Fruit fly (Drosophila melanogaster) whole organism, wandering third instar larva: ENCODE measurements around the gene CG31278.

Source experiments
- Abd-B ChIP-seq: fragments of >200 bp; optimal IDR thresholded peaks from 2 replicates; lab custom pipeline; 2017; ENCODE audit warnings: missing biosample characterization, missing genetic modification characterization
- CG9705 ChIP-seq: fragments of 200-800 bp; sonication (Bioruptor generic); optimal IDR thresholded peaks from 2 replicates; lab custom pipeline; 2018; ENCODE audit warnings: missing biosample characterization, mild to moderate bottlenecking, missing genetic modification characterization
- CrebA ChIP-seq: fragments of 200-800 bp; sonication (Bioruptor generic); optimal IDR thresholded peaks from 2 replicates; lab custom pipeline; 2016; ENCODE audit warnings: missing biosample characterization, mild to moderate bottlenecking, missing genetic modification characterization, borderline replicate concordance
- Dfd ChIP-seq: fragments of >200 bp; optimal IDR thresholded peaks from 2 replicates; lab custom pipeline; 2017; ENCODE audit warnings: missing biosample characterization, missing genetic modification characterization
- Dif ChIP-seq: fragments of 200-275, 200-300 bp; sonication (Bioruptor generic); optimal IDR thresholded peaks from 2 replicates; lab custom pipeline; 2018; ENCODE audit warnings: missing biosample characterization, missing genetic modification characterization; ENCODE audit not compliant: partially characterized antibody
- GATAd ChIP-seq: sonication (Bioruptor generic); optimal IDR thresholded peaks from 2 replicates; lab custom pipeline; 2016; ENCODE audit warnings: missing biosample characterization, missing genetic modification characterization
- HLH106 ChIP-seq: fragments of 200-800 bp; optimal IDR thresholded peaks from 3 replicates; lab custom pipeline; 2019; ENCODE audit warnings: missing biosample characterization, mild to moderate bottlenecking, missing genetic modification characterization, moderate library complexity
- Hnf4 ChIP-seq: fragments of 200-800 bp; sonication (Bioruptor generic); optimal IDR thresholded peaks from 2 replicates; lab custom pipeline; 2016; ENCODE audit warnings: missing biosample characterization, mild to moderate bottlenecking, missing genetic modification characterization
- Hr78 ChIP-seq: fragments of >200 bp; optimal IDR thresholded peaks from 2 replicates; lab custom pipeline; 2017; ENCODE audit warnings: missing biosample characterization, missing genetic modification characterization
- Hr83 ChIP-seq: fragments of 200-300 bp; sonication (Bioruptor generic); optimal IDR thresholded peaks from 2 replicates; lab custom pipeline; 2016; ENCODE audit warnings: missing biosample characterization, mild to moderate bottlenecking, missing genetic modification characterization, moderate library complexity; ENCODE audit not compliant: poor library complexity, severe bottlenecking
- Jra ChIP-seq: sonication (Bioruptor generic); optimal IDR thresholded peaks from 2 replicates; lab custom pipeline; 2016; ENCODE audit warnings: missing biosample characterization, missing genetic modification characterization
- Mio ChIP-seq: sonication (Bioruptor generic); optimal IDR thresholded peaks from 2 replicates; lab custom pipeline; 2016; ENCODE audit warnings: missing biosample characterization, missing genetic modification characterization
- Myc ChIP-seq: fragments of >200 bp; optimal IDR thresholded peaks from 2 replicates; lab custom pipeline; 2017
- N ChIP-seq: fragments of >200 bp; optimal IDR thresholded peaks from 2 replicates; lab custom pipeline; 2018; ENCODE audit warnings: missing biosample characterization, missing external identifiers, missing genetic modification characterization
- OdsH ChIP-seq: fragments of 200-800 bp; sonication (Bioruptor generic); optimal IDR thresholded peaks from 2 replicates; lab custom pipeline; 2016; ENCODE audit warnings: missing biosample characterization, mild to moderate bottlenecking, missing genetic modification characterization
- Rel ChIP-seq, 2 experiments: fragments of 200-800 bp; sonication (Bioruptor generic) in 1 of 2; optimal IDR thresholded peaks; 2 replicates in 1 of 2; 3 replicates in 1 of 2; lab custom pipeline; 2016 to 2019; ENCODE audit warnings: mild to moderate bottlenecking in 2 of 2, missing biosample characterization in 2 of 2, missing genetic modification characterization in 2 of 2, moderate library complexity in 1 of 2
- Sp1 ChIP-seq: fragments of 200-800 bp; sonication (Bioruptor generic); optimal IDR thresholded peaks from 3 replicates; lab custom pipeline; 2019; ENCODE audit warnings: missing biosample characterization, mild to moderate bottlenecking, missing genetic modification characterization, moderate library complexity
- br ChIP-seq: fragments of 200-800 bp; sonication (Bioruptor generic); optimal IDR thresholded peaks from 2 replicates; lab custom pipeline; 2016; ENCODE audit warnings: missing biosample characterization, missing genetic modification characterization
- dl ChIP-seq, 2 experiments: fragments of 175-275, 200-275 bp in 1 of 2; fragments of 200-275 bp in 1 of 2; sonication (Bioruptor generic); optimal IDR thresholded peaks; lab custom pipeline; 2018; ENCODE audit warnings: mild to moderate bottlenecking in 2 of 2, missing biosample characterization in 2 of 2, missing genetic modification characterization in 2 of 2, moderate library complexity in 2 of 2; ENCODE audit not compliant: partially characterized antibody in 2 of 2, insufficient read depth in 1 of 2
- ey ChIP-seq: fragments of 200-800 bp; sonication (Bioruptor generic); optimal IDR thresholded peaks from 2 replicates; lab custom pipeline; 2016; ENCODE audit warnings: missing biosample characterization, missing genetic modification characterization
- foxo ChIP-seq, 2 experiments: fragments of 200-800 bp; sonication (Bioruptor generic); optimal IDR thresholded peaks; 2 replicates in 1 of 2; 3 replicates in 1 of 2; lab custom pipeline; 2016 to 2017; ENCODE audit warnings: missing biosample characterization in 2 of 2, missing genetic modification characterization in 2 of 2
- fru ChIP-seq: fragments of 200-800 bp; sonication (Bioruptor generic); optimal IDR thresholded peaks from 3 replicates; lab custom pipeline; 2016; ENCODE audit warnings: missing biosample characterization, mild to moderate bottlenecking, missing genetic modification characterization
- h ChIP-seq: fragments of 200-800 bp; sonication (Bioruptor generic); optimal IDR thresholded peaks from 3 replicates; lab custom pipeline; 2016; ENCODE audit warnings: missing biosample characterization, mild to moderate bottlenecking, missing genetic modification characterization
- jim ChIP-seq: fragments of 175-275, 200-325 bp; sonication (Bioruptor generic); optimal IDR thresholded peaks from 2 replicates; lab custom pipeline; 2016; ENCODE audit warnings: missing biosample characterization, mild to moderate bottlenecking, missing genetic modification characterization
- pan ChIP-seq: fragments of >200 bp; optimal IDR thresholded peaks from 2 replicates; lab custom pipeline; 2017
- psq ChIP-seq: fragments of 200-800 bp; sonication (Bioruptor generic); optimal IDR thresholded peaks from 3 replicates; lab custom pipeline; 2017; ENCODE audit warnings: missing biosample characterization, mild to moderate bottlenecking, missing genetic modification characterization, moderate library complexity
- rgr ChIP-seq: fragments of 200-800 bp; sonication (Bioruptor generic); optimal IDR thresholded peaks from 3 replicates; lab custom pipeline; 2016; ENCODE audit warnings: missing biosample characterization, mild to moderate bottlenecking, missing genetic modification characterization
- sage ChIP-seq: fragments of 200-800 bp; sonication (Bioruptor generic); optimal IDR thresholded peaks from 2 replicates; lab custom pipeline; 2016; ENCODE audit warnings: missing biosample characterization, mild to moderate bottlenecking, missing genetic modification characterization
- sv ChIP-seq: fragments of 200-800 bp; sonication (Bioruptor generic); optimal IDR thresholded peaks from 3 replicates; lab custom pipeline; 2016; ENCODE audit warnings: missing biosample characterization, missing genetic modification characterization
- usp ChIP-seq: fragments of >200 bp; optimal IDR thresholded peaks from 2 replicates; lab custom pipeline; 2017; ENCODE audit warnings: missing biosample characterization, missing genetic modification characterization
- woc ChIP-seq: sonication (Bioruptor generic); optimal IDR thresholded peaks from 2 replicates; lab custom pipeline; 2016; ENCODE audit warnings: missing biosample characterization, mild to moderate bottlenecking, missing genetic modification characterization

The CG31278 gene

DNA sequence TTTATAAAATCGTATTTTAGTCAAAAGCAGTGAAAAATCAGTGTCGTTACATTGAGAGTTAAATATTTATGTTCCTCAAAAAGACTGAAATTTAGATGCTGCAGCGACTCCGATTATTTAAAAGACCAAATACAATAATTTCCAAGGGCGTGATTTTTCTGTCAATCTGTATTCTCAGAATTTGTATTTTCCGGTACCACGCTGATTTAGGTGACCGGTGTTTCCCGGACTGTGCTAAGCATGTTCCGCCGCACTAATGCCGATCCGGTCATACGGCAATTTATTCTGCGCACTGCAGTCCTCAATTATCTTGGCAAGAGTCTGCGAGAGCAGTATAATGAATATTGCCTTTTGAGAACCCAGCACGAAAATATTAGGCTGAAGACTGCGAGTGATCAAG lies 1.4 kb downstream of the CG31278 start, which contains the start of the genes CG31467 and CG14684:
CG31467 (minus strand) TSS at position 101 of the 400 bp plus-strand sequence.
CG14684 (plus strand) TSS at position 212 of the 400 bp plus-strand sequence.
- TF ChIP-seq Jra (GFP tag; lab: Kevin White, UChicago) (no peak), HLH106 (tag; lab: Kevin White, UChicago) (no peak), N (GFP tag; lab: Kevin White, UChicago) (no peak), fru (GFP tag; lab: Kevin White, UChicago) (no peak), Hnf4 (no peak), GATAd (GFP tag; lab: Kevin White, UChicago) (no peak), CrebA (GFP tag; lab: Kevin White, UChicago) (no peak), Dfd (no peak), psq (no peak), woc (GFP tag; lab: Kevin White, UChicago) (no peak)

dm6 chr3R:10704975-10705374 lies 3.2 kb downstream of the CG31278 start, which contains the start of gene CG31391:
TSS of gene CG31391 (minus strand) at chr3R:10705075.
- TF ChIP-seq Hr78 (GFP tag; lab: Kevin White, UChicago) (no peak), rgr (no peak), Jra (GFP tag; lab: Kevin White, UChicago) (no peak), Mio (no peak), OdsH (no peak), CG9705 (no peak), Myc (no peak), usp (GFP tag; lab: Kevin White, UChicago) (no peak), sage (GFP tag; lab: Kevin White, UChicago) (no peak), Hr83 (GFP tag; lab: Kevin White, UChicago) (no peak), psq (no peak)

DNA sequence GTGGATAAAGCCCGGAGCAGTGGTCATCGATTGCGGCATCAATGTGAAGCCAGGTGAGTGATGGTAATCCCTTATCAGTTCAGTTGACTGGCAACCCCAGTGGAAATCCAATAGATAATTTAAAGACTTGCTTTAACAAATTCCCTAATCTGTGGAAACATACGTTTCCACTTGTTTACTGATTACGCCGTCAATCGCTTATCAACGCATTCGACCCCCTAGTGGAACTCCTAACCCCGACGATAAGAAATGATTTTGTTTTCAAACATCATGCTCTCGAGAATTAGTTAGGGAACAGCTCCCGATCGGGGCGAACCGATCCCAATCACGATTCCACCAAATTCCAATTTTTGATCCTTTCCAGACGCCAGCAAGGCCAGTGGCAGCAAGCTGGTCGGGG lies 7.5 kb downstream of the CG31278 start:
- no peak for TF ChIP-seq jim
- TF ChIP-seq GATAd (GFP tag; lab: Kevin White, UChicago): no peak
- TF ChIP-seq foxo (GFP tag; optimal IDR thresholded peaks at IDR 0.05; lab: Kevin White, UChicago): no peak
- TF ChIP-seq sage (GFP tag; lab: Kevin White, UChicago): no peak
- TF ChIP-seq Abd-B (GFP tag; lab: Kevin White, UChicago): no peak
- TF ChIP-seq br (GFP tag; lab: Kevin White, UChicago): no peak
- TF ChIP-seq sv: no peak
- TF ChIP-seq N (GFP tag; lab: Kevin White, UChicago): no peak
- TF ChIP-seq dl (GFP tag; optimal IDR thresholded peaks at IDR 0.05; lab: Kevin White, UChicago; ENCODE audit: insufficient read depth in 1 of 2, partially characterized antibody in 2 of 2): no peak
- TF ChIP-seq rgr: no peak
- TF ChIP-seq psq: no peak
- TF ChIP-seq Myc: no peak
- no peak for TF ChIP-seq Jra (GFP tag; lab: Kevin White, UChicago)
- TF ChIP-seq CrebA (GFP tag; lab: Kevin White, UChicago): no peak
- TF ChIP-seq Mio: no peak
- TF ChIP-seq pan: no peak
- no peak for TF ChIP-seq HLH106 (tag; lab: Kevin White, UChicago)
- TF ChIP-seq fru (GFP tag; lab: Kevin White, UChicago): no peak

- TF ChIP-seq Rel (GFP tag; optimal IDR thresholded peaks at IDR 0.05; lab: Kevin White, UChicago): no peak
- TF ChIP-seq Rel (tag; optimal IDR thresholded peaks at IDR 0.05; lab: Kevin White, UChicago): peak; percentile 95
- peak in 1 of 2 experiments; percentile 5 for TF ChIP-seq foxo (GFP tag; optimal IDR thresholded peaks at IDR 0.05; lab: Kevin White, UChicago)
- no peak for TF ChIP-seq Hnf4
- TF ChIP-seq Dif (GFP tag; lab: Kevin White, UChicago): peak; percentile 44
- no peak for TF ChIP-seq CrebA (GFP tag; lab: Kevin White, UChicago)
- no peak for TF ChIP-seq h (GFP tag; lab: Kevin White, UChicago)
Observed at dm6 chr3R:10699020-10699951, 8.9 kb downstream of the CG31278 start.

- peak; percentile 15 for TF ChIP-seq br (GFP tag; lab: Kevin White, UChicago)
- peak; percentile 8 for TF ChIP-seq OdsH
- TF ChIP-seq fru (GFP tag; lab: Kevin White, UChicago): peak; percentile 49
- TF ChIP-seq HLH106 (tag; lab: Kevin White, UChicago): peak; percentile 46
- TF ChIP-seq sv: peak; percentile 40
- TF ChIP-seq foxo (GFP tag; optimal IDR thresholded peaks at IDR 0.05; lab: Kevin White, UChicago): peak in 1 of 2 experiments; percentile 63
- TF ChIP-seq Myc: peak; percentile 31
- no peak for TF ChIP-seq usp (GFP tag; lab: Kevin White, UChicago)
- TF ChIP-seq ey (GFP tag; lab: Kevin White, UChicago): peak; percentile 32
- TF ChIP-seq rgr: peak; percentile 33
- TF ChIP-seq Dfd: no peak
- TF ChIP-seq GATAd (GFP tag; lab: Kevin White, UChicago): peak; percentile 26
- TF ChIP-seq Rel (GFP tag; optimal IDR thresholded peaks at IDR 0.05; lab: Kevin White, UChicago): no peak
- TF ChIP-seq Rel (tag; optimal IDR thresholded peaks at IDR 0.05; lab: Kevin White, UChicago): peak; percentile 34
- peak; percentile 73 for TF ChIP-seq h (GFP tag; lab: Kevin White, UChicago)
- TF ChIP-seq Sp1 (GFP tag; lab: Kevin White, UChicago): no peak
- no peak for TF ChIP-seq dl (GFP tag; optimal IDR thresholded peaks at IDR 0.05; lab: Kevin White, UChicago; ENCODE audit: insufficient read depth in 1 of 2, partially characterized antibody in 2 of 2)
- peak; percentile 11 for TF ChIP-seq Hr83 (GFP tag; lab: Kevin White, UChicago)
- peak; percentile 55 for TF ChIP-seq Jra (GFP tag; lab: Kevin White, UChicago)
Observed at dm6 chr3R:10696371-10696777, 11.8 kb downstream of the CG31278 start, which contains the start of the genes pug, CG14683 and CG46459. TSS of gene pug (plus strand) at chr3R:10696534. TSS of gene CG14683 (plus strand) at chr3R:10696647. TSS of gene CG46459 (plus strand) at chr3R:10696647.
